In genomic region chr3R:22381077-22381476, dm6 we compare ENCODE assay signal across 3 fruit fly cellular contexts.
TF ChIP-seq lines count a peak whose summit lies in the region.

CG43342 (plus strand) TSS chr3R:22381340.

- no peak for TF ChIP-seq CTCF in whole organism, embryonic (GFP tag; optimal IDR thresholded peaks at IDR 0.05; lab: Kevin White, UChicago)

TF ChIP-seq in whole organism, adult, 20 proteins besides CTCF, POLR2A, EP300 and RAD21:
- TF ChIP-seq Mnt (GFP tag; optimal IDR thresholded peaks at IDR 0.05; lab: Kevin White, UChicago): no peak
- peak; percentile 67 for TF ChIP-seq CG7101 (tag; optimal IDR thresholded peaks at IDR 0.05; lab: Kevin White, UChicago)
- no peak for TF ChIP-seq Crg-1 (GFP tag; optimal IDR thresholded peaks at IDR 0.05; lab: Kevin White, UChicago)
- TF ChIP-seq CG1620 (GFP tag; optimal IDR thresholded peaks at IDR 0.05; lab: Kevin White, UChicago): no peak

TF ChIP-seq in whole organism, embryonic, 481 proteins besides CTCF, POLR2A, EP300 and RAD21 (continues in another document):
- TF ChIP-seq fru (optimal IDR thresholded peaks at IDR 0.05; lab: Kevin White, UChicago) (no peak), sug (tag; optimal IDR thresholded peaks at IDR 0.05; lab: Kevin White, UChicago) (no peak), aop (GFP tag; IDR thresholded peaks at IDR 0.05; lab: Robert Waterston, UW) (no peak), CG6683 (GFP tag; optimal IDR thresholded peaks at IDR 0.05; lab: Kevin White, UChicago) (no peak), CG8924 (tag; optimal IDR thresholded peaks at IDR 0.05; lab: Kevin White, UChicago) (no peak), scrt (GFP tag; optimal IDR thresholded peaks at IDR 0.05; lab: Kevin White, UChicago) (no peak), sima (GFP tag; optimal IDR thresholded peaks at IDR 0.05; lab: Kevin White, UChicago) (no peak), abd-A (tag; optimal IDR thresholded peaks at IDR 0.05; lab: Kevin White, UChicago) (no peak), knrl (GFP tag; IDR thresholded peaks at IDR 0.05; lab: Robert Waterston, UW; ENCODE audit: partially characterized antibody) (peak; percentile 68; the same call in 2 of the 3 replicates), CG17802 (tag; optimal IDR thresholded peaks at IDR 0.05; lab: Kevin White, UChicago) (no peak), mld (GFP tag; IDR thresholded peaks at IDR 0.05; lab: Robert Waterston, UW; ENCODE audit: partially characterized antibody) (peak; percentile 76; the same call in 2 of the 3 replicates), eve (GFP tag; optimal IDR thresholded peaks at IDR 0.05; lab: Kevin White, UChicago) (no peak), CG11560 (tag; IDR thresholded peaks at IDR 0.05; lab: Robert Waterston, UW) (peak; percentile 71; the same call in 2 of the 3 replicates), Dref (GFP tag; IDR thresholded peaks at IDR 0.05; lab: Robert Waterston, UW) (peak; percentile 83), CG34422 (GFP tag; IDR thresholded peaks at IDR 0.05; lab: Robert Waterston, UW) (no peak), pzg (GFP tag; optimal IDR thresholded peaks at IDR 0.05; lab: Kevin White, UChicago) (peak; percentile 40), CG31365 (tag; optimal IDR thresholded peaks at IDR 0.05; lab: Kevin White, UChicago) (no peak), CG2712 (tag; optimal IDR thresholded peaks at IDR 0.05; lab: Kevin White, UChicago) (peak; percentile 46), Meics (GFP tag; optimal IDR thresholded peaks at IDR 0.05; lab: Kevin White, UChicago) (no peak), hth (optimal IDR thresholded peaks at IDR 0.05; lab: Kevin White, UChicago) (no peak), gsb-n (tag; optimal IDR thresholded peaks at IDR 0.05; lab: Kevin White, UChicago) (no peak), danr (GFP tag; IDR thresholded peaks at IDR 0.05; lab: Robert Waterston, UW) (no peak), CG2875 (GFP tag; optimal IDR thresholded peaks at IDR 0.05; lab: Kevin White, UChicago) (no peak), CG3407 (GFP tag; optimal IDR thresholded peaks at IDR 0.05; lab: Kevin White, UChicago) (no peak), Dp (GFP tag; optimal IDR thresholded peaks at IDR 0.05; lab: Kevin White, UChicago) (peak; percentile 74), CG4282 (GFP tag; optimal IDR thresholded peaks at IDR 0.05; lab: Kevin White, UChicago) (no peak), CG14965 (GFP tag; optimal IDR thresholded peaks at IDR 0.05; lab: Kevin White, UChicago; ENCODE audit: borderline replicate concordance) (no peak), sim (GFP tag; IDR thresholded peaks at IDR 0.05; lab: Robert Waterston, UW) (no peak), Side (GFP tag; optimal IDR thresholded peaks at IDR 0.05; lab: Kevin White, UChicago) (no peak), CG12391 (tag; optimal IDR thresholded peaks at IDR 0.05; lab: Kevin White, UChicago) (no peak), zfh2 (GFP tag; optimal IDR thresholded peaks at IDR 0.05; lab: Kevin White, UChicago) (no peak), HmgZ (tag; optimal IDR thresholded peaks at IDR 0.05; lab: Kevin White, UChicago) (no peak), unc-4 (GFP tag; IDR thresholded peaks at IDR 0.05; lab: Robert Waterston, UW; ENCODE audit: partially characterized antibody) (peak; percentile 76), tna (GFP tag; IDR thresholded peaks at IDR 0.05; lab: Robert Waterston, UW; ENCODE audit: partially characterized antibody) (peak; percentile 89), Ssrp (tag; optimal IDR thresholded peaks at IDR 0.05; lab: Kevin White, UChicago) (no peak), CG6791 (GFP tag; IDR thresholded peaks at IDR 0.05; lab: Robert Waterston, UW; ENCODE audit: partially characterized antibody) (peak; percentile 85), BEAF-32 (GFP tag; optimal IDR thresholded peaks at IDR 0.05; lab: Kevin White, UChicago) (peak; percentile 72), Hand (GFP tag; optimal IDR thresholded peaks at IDR 0.05; lab: Kevin White, UChicago) (no peak), CG17385 (GFP tag; optimal IDR thresholded peaks at IDR 0.05; lab: Kevin White, UChicago) (no peak), CG14860 (GFP tag; IDR thresholded peaks at IDR 0.05; lab: Robert Waterston, UW; ENCODE audit: partially characterized antibody) (peak; percentile 82), ewg (GFP tag; optimal IDR thresholded peaks at IDR 0.05; lab: Kevin White, UChicago) (no peak), CG6272 (GFP tag; IDR thresholded peaks at IDR 0.05; lab: Robert Waterston, UW) (no peak), CG31224 (GFP tag; IDR thresholded peaks at IDR 0.05; lab: Robert Waterston, UW) (no peak), gcm2 (GFP tag; optimal IDR thresholded peaks at IDR 0.05; lab: Kevin White, UChicago) (no peak)

TF ChIP-seq in whole organism, prepupa, 60 proteins besides CTCF, POLR2A, EP300 and RAD21:
- TF ChIP-seq fkh (GFP tag; optimal IDR thresholded peaks at IDR 0.05; lab: Kevin White, UChicago) (peak; percentile 64), CG31627 (GFP tag; optimal IDR thresholded peaks at IDR 0.05; lab: Kevin White, UChicago) (no peak)
TF ChIP-seq in whole organism, prepupa: peak in this region for 1.
